Fruit fly (Drosophila melanogaster): Measurements from ENCODE around the gene CG1309.

The CG1309 gene

dm6 chr3L:4231401-4232014, 27.7 kb upstream of the CG1309 start:
- no peak for TF ChIP-seq CG17801 (GFP tag; optimal IDR thresholded peaks at IDR 0.05; ENCODE audit: partially characterized antibody)

DNA sequence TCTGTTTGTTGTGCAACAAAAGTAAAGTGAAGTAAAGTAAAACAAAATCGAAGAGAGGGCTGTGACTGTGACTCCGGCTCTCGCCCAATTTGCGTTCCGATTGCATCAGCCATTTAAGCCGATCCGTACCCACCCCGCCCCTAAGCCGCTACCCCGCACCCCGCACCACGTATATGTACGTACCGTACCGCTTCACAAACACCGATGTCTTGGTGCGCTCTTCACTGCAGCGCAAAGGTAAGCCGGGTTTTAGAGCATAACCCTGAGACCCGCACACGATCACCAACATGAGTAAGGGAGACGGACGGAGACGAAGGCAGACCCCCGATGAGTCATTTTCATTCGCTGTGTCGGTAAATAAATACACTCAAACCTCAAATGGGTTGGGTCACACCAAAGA, 27.0 kb upstream of the CG1309 start:
- peak; percentile 2 for TF ChIP-seq CG17801 (GFP tag; optimal IDR thresholded peaks at IDR 0.05; ENCODE audit: partially characterized antibody)

- no peak for TF ChIP-seq CG17801 (GFP tag; optimal IDR thresholded peaks at IDR 0.05; ENCODE audit: partially characterized antibody)
These were observed 26.4 kb upstream of the CG1309 start for dm6 chr3L:4232724-4233367.

- no peak for TF ChIP-seq CG17801 (GFP tag; optimal IDR thresholded peaks at IDR 0.05; ENCODE audit: partially characterized antibody)
These were observed 25.5 kb upstream of the CG1309 start for dm6 chr3L:4233603-4234277.

- no peak for TF ChIP-seq CG17801 (GFP tag; optimal IDR thresholded peaks at IDR 0.05; ENCODE audit: partially characterized antibody)
These were observed 23.1 kb upstream of the CG1309 start, which contains the start of gene ImpL2 for dm6 chr3L:4236097-4236572. Gene ImpL2 (minus strand): TSS chr3L:4236147.

dm6 chr3L:4238195-4238594, 21.0 kb upstream of the CG1309 start:
- no peak for TF ChIP-seq CG17801 (GFP tag; optimal IDR thresholded peaks at IDR 0.05; ENCODE audit: partially characterized antibody)

DNA sequence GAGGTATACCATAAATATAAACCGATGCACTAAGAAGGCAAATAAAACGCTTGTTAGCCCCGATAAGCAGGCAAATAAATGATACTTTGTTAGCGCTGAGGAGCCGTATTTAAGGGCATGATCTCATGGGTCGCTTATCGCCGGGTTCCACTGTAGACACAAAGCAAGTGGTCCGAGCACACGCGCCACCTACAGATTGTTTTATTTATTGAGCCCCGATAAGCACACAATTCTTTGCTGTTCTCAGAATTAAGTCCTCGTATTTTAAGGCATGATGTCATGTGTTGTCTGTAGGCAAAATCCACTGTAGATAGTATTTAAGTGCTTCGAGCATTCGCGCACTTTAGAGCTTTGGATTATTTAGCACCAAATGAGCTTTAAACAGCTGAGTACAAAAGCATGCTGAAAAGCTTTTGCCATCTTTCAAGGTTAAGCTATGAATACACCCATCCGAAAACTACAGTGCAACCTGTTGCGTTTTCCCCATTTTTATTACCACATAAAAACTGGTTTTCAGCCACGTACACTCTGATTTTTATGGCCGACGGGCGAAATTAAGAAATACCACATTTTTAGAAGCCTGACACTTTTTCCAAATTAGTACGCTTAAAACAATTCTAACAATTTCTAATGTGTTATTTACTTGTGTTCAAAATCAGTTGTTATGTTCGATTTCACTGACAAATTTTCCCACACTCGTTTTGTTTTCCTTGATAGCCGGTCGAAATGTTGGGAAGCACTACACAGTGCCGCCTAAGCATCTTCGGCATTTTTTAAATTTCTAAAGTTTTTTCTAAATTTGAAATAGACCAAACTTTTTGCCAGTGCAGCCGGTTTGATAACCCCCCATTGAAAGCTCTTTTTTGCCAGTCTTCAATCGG, 19.5 kb upstream of the CG1309 start, which contains the start of gene Sqor:
Gene Sqor (plus strand): TSS at position 732 of the 881 bp plus-strand sequence.
- peak; percentile 83 for TF ChIP-seq CG17801 (GFP tag; optimal IDR thresholded peaks at IDR 0.05; ENCODE audit: partially characterized antibody)

DNA sequence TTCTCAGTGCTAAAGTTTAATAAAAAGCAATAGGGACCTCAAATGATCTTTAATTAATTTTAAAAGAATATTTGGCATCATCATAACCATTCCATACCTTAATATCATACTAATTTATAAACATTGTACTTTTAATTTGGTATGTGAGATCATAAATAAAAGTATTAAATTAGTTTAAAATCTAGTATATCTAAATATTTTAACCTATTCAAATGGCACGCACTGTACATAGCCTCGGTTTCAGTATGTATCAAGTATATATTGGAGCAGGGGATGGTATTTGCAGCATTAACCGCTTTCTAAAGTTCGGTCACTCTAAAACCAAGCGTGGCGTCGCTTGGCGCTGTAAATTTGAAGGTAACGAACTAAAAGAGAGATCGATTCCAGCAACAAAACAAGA, 16.8 kb upstream of the CG1309 start, which contains the start of gene pav:
Gene pav (plus strand): TSS at position 307 of the 400 bp plus-strand sequence.
- peak; percentile 6 for TF ChIP-seq CG17801 (GFP tag; optimal IDR thresholded peaks at IDR 0.05; ENCODE audit: partially characterized antibody)

dm6 chr3L:4252121-4252861, 6.9 kb upstream of the CG1309 start:
- TF ChIP-seq CG17801 (GFP tag; optimal IDR thresholded peaks at IDR 0.05; ENCODE audit: partially characterized antibody): peak; percentile 20

DNA sequence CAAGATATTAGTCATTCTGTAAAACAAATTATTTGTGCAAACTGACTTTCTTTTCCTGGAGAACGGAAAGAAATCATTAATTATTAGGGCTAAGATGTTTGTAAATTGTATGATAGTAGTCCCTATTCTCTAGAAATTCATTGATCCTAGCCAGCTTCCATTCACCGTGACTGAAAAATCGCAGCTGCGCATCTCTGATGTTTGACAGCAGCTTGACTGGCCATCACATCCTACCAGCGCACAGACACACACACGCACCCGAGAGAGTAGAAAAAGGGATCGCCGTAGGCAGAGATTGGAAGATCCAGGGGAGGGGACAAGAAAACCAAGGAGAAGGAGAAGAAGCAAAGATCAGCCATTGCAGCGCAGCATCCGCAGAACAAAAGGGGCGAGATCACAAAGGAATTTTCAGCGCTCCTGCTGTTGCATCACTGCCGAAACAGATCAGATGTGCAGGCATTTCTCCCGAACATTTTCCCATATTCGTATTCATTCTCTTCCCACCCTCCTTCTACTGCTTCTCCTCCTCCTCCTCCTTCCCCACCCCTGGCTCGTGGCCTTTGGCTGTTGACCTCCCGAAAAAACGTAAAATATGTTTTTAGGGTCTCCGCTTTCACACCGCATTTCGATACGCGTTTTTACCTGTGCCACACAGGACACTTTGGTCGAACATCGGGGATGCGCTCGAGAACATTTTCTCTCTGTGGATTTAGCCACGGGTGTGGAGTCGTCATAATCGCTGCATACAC, 6.2 kb upstream of the CG1309 start:
- TF ChIP-seq CG17801 (GFP tag; optimal IDR thresholded peaks at IDR 0.05; ENCODE audit: partially characterized antibody): no peak

DNA sequence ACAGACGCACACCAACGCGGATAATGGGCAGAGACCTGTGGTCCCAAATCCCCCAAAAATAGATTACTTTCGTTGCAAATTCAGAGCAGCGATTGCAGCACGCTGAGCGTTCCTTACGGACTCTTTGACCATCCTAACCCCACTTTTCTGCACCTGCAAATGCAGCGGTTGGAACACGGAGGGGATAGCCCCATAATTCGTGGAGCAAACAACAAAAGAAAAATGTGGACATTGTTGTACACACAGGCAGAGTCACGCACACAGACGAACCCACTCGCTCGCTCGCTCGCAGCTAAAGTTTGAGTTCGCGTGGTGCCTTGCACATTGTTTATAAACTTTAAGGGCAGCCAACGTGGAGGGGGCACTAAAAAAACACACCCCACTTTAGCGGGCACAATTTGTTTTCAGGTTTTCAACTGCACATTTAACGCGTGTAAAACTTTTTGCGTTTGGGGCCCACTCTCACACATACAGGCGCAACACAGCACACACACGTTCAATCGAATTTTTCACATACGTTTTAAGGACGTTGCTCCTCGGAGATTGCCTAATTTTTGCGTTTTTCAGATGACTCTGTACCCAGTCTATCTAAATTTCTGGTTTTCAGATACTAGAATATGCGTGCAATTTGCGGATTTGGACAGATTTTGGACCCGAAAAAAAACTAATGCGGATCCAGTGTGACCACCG, 5.5 kb upstream of the CG1309 start:
- TF ChIP-seq CG17801 (GFP tag; optimal IDR thresholded peaks at IDR 0.05; ENCODE audit: partially characterized antibody): no peak

DNA sequence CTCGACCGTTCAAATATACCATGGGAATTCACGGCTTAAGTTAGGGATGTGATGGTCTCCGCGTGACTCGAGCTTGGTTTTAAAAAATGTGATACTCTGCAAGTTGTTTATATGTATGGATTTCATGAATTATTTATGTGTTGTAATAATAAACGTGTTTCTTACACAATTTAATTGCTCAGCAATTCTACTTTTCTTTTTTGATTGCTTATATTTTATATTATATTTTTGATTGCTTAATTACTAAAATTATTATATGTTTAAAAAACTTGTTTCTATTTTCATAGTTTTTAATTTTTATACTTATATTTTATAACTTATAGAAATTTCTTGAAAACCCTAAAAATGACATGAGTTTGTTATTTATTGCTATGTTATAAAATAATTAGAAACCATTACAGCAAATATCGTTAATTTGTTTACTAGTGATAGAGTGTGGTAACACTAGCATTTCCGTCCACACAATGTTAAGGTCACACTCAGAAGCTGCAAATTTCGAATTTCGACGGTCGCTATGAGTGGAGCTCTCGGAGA, 4.9 kb upstream of the CG1309 start, which contains the start of the genes ago and CG1265:
Gene ago (minus strand): TSS at position 6 of the 534 bp plus-strand sequence.
Gene CG1265 (plus strand): TSS at position 476 of the 534 bp plus-strand sequence.
- TF ChIP-seq CG17801 (GFP tag; optimal IDR thresholded peaks at IDR 0.05; ENCODE audit: partially characterized antibody): peak; percentile 32

Measured in ovary, adult (tissue).